Fruit fly (Drosophila melanogaster): ENCODE data around the gene Uxs.

The Uxs gene

dm6 chr3L:8177795-8178564, 2.7 kb upstream of the Uxs start, which contains the start of gene Nmt (continued):
- no peak for TF ChIP-seq CG15269 (tag; optimal IDR thresholded peaks at IDR 0.05)
- TF ChIP-seq CG5953 (GFP tag; IDR thresholded peaks at IDR 0.05), result peak; percentile 7; the same call in 1 of the 2 replicates
- TF ChIP-seq bab2 (GFP tag; optimal IDR thresholded peaks at IDR 0.05), result no peak
- TF ChIP-seq luna (GFP tag; optimal IDR thresholded peaks at IDR 0.05), result no peak
- TF ChIP-seq CG18011 (GFP tag; optimal IDR thresholded peaks at IDR 0.05), result no peak
- no peak for TF ChIP-seq CG33213 (GFP tag; optimal IDR thresholded peaks at IDR 0.05)
- TF ChIP-seq CG13424 (tag; optimal IDR thresholded peaks at IDR 0.05), result peak; percentile 18
- peak; percentile 5 for TF ChIP-seq az2 (GFP tag; optimal IDR thresholded peaks at IDR 0.05)
- TF ChIP-seq Ravus (GFP tag; IDR thresholded peaks at IDR 0.05), result no peak
- TF ChIP-seq wor (GFP tag; IDR thresholded peaks at IDR 0.05), result no peak
- no peak for TF ChIP-seq CkIIα-i1 (GFP tag; IDR thresholded peaks at IDR 0.05)
- 0 out of 3 replicates have a peak, but pooled peaks have one; percentile 6 for TF ChIP-seq CG11695 (GFP tag; IDR thresholded peaks at IDR 0.05)
- TF ChIP-seq CG4282 (GFP tag; optimal IDR thresholded peaks at IDR 0.05), result no peak
- TF ChIP-seq pum (GFP tag; optimal IDR thresholded peaks at IDR 0.05), result no peak
- TF ChIP-seq gcm (GFP tag; optimal IDR thresholded peaks at IDR 0.05), result no peak
- no peak for TF ChIP-seq CG17361 (GFP tag; IDR thresholded peaks at IDR 0.05)
- TF ChIP-seq hth (optimal IDR thresholded peaks at IDR 0.05), result no peak
- no peak for TF ChIP-seq CG4730 (GFP tag; IDR thresholded peaks at IDR 0.05)
- TF ChIP-seq Ptx1 (GFP tag; IDR thresholded peaks at IDR 0.05), result no peak
- TF ChIP-seq Spps (tag; optimal IDR thresholded peaks at IDR 0.05), result no peak
- TF ChIP-seq jigr1 (GFP tag; IDR thresholded peaks at IDR 0.05), result no peak
- TF ChIP-seq CG18764 (GFP tag; optimal IDR thresholded peaks at IDR 0.05), result no peak
- no peak for TF ChIP-seq pita (GFP tag; optimal IDR thresholded peaks at IDR 0.05)
- peak; percentile 13; the same call in 1 of the 3 replicates for TF ChIP-seq B-H1 (GFP tag; IDR thresholded peaks at IDR 0.05)
- no peak for TF ChIP-seq so (GFP tag; IDR thresholded peaks at IDR 0.05)
- no peak for TF ChIP-seq caup (GFP tag; optimal IDR thresholded peaks at IDR 0.05; ENCODE audit: severe bottlenecking)
- no peak for TF ChIP-seq CG8924 (tag; optimal IDR thresholded peaks at IDR 0.05)
- no peak for TF ChIP-seq run (tag; optimal IDR thresholded peaks at IDR 0.05)
- TF ChIP-seq HHEX (GFP tag; optimal IDR thresholded peaks at IDR 0.05), result no peak
- TF ChIP-seq CG10462 (GFP tag; optimal IDR thresholded peaks at IDR 0.05), result no peak
- TF ChIP-seq org-1 (GFP tag; optimal IDR thresholded peaks at IDR 0.05), result no peak
- TF ChIP-seq Sox100B (GFP tag; optimal IDR thresholded peaks at IDR 0.05), result no peak
- no peak for TF ChIP-seq bcd (GFP tag; optimal IDR thresholded peaks at IDR 0.05)
- TF ChIP-seq cas (GFP tag; IDR thresholded peaks at IDR 0.05), result no peak
- TF ChIP-seq pfk (GFP tag; optimal IDR thresholded peaks at IDR 0.05), result no peak
- no peak for TF ChIP-seq exex (tag; optimal IDR thresholded peaks at IDR 0.05)
- TF ChIP-seq CG10565 (GFP tag; optimal IDR thresholded peaks at IDR 0.05), result no peak
- no peak for TF ChIP-seq Doc2 (GFP tag; IDR thresholded peaks at IDR 0.05)
- peak; percentile 81 for TF ChIP-seq unc-4 (GFP tag; IDR thresholded peaks at IDR 0.05; ENCODE audit: partially characterized antibody)
- no peak for TF ChIP-seq CG10147 (GFP tag; optimal IDR thresholded peaks at IDR 0.05)
- TF ChIP-seq CG1832 (GFP tag; optimal IDR thresholded peaks at IDR 0.05), result no peak
- no peak for TF ChIP-seq CG5245 (GFP tag; optimal IDR thresholded peaks at IDR 0.05)
- TF ChIP-seq Dfd (GFP tag; optimal IDR thresholded peaks at IDR 0.05), result no peak
- TF ChIP-seq Usf (GFP tag; optimal IDR thresholded peaks at IDR 0.05), result no peak
- TF ChIP-seq CG13123 (GFP tag; optimal IDR thresholded peaks at IDR 0.05), result no peak
- TF ChIP-seq ems (GFP tag; optimal IDR thresholded peaks at IDR 0.05), result no peak
- TF ChIP-seq mirr (GFP tag; optimal IDR thresholded peaks at IDR 0.05), result no peak
- no peak for TF ChIP-seq Camta (GFP tag; optimal IDR thresholded peaks at IDR 0.05)
- TF ChIP-seq CG14441 (GFP tag; IDR thresholded peaks at IDR 0.05), result no peak
- peak; percentile 16 for TF ChIP-seq Blimp-1 (GFP tag; optimal IDR thresholded peaks at IDR 0.05)
- TF ChIP-seq CG30020 (tag; optimal IDR thresholded peaks at IDR 0.05), result no peak

Data from whole organism, embryonic.